Worm (Caenorhabditis elegans) whole organism, young adult: Measurements from ENCODE around the gene srg-60.
A peak's percentile ranks its signal among the peaks of the same experiment; 100 is the strongest.

Source experiments
- C06A6.2 ChIP-seq: fragments of 200-800 bp; sonication (Bioruptor generic); conservative IDR thresholded peaks from 2 replicates; pipeline ENCODE4 v1.3.6; 2022; ENCODE audit warnings: missing genetic modification characterization, missing compliant biosample characterization
- C17E4.6 ChIP-seq: fragments of 200-800 bp; sonication (Bioruptor generic); IDR thresholded peaks from 2 replicates; pipeline ENCODE4 v1.3.6; 2022; ENCODE audit warnings: missing genetic modification reagents, missing genetic modification characterization, missing compliant biosample characterization
- F33H1.4 ChIP-seq: fragments of 200-800 bp; sonication (Bioruptor generic); IDR thresholded peaks from 2 replicates; pipeline ENCODE4 v1.3.6; 2022; ENCODE audit warnings: missing genetic modification reagents, missing genetic modification characterization, missing compliant biosample characterization
- F39B2.1 ChIP-seq: fragments of 200-800 bp; sonication (Bioruptor generic); IDR thresholded peaks from 2 replicates; pipeline ENCODE4 v1.3.6; 2022; ENCODE audit warnings: missing genetic modification reagents, missing genetic modification characterization, missing compliant biosample characterization
- F55B11.4 ChIP-seq: sonication (generic microtip); optimal IDR thresholded peaks from 2 replicates; lab custom pipeline; 2016; ENCODE audit warnings: missing compliant biosample characterization, missing genetic modification characterization, borderline replicate concordance; ENCODE audit not compliant: insufficient read depth
- K11D2.4 ChIP-seq: fragments of 200-800 bp; sonication (Bioruptor generic); IDR thresholded peaks from 2 replicates; pipeline ENCODE4 v1.3.6; 2022; ENCODE audit warnings: missing genetic modification reagents, missing genetic modification characterization, missing compliant biosample characterization
- K12H6.12 ChIP-seq: fragments of 200-800 bp; sonication (Bioruptor generic); optimal IDR thresholded peaks from 2 replicates; lab custom pipeline; 2018; ENCODE audit warnings: mild to moderate bottlenecking, missing genetic modification characterization, missing compliant biosample characterization
- Y53G8AR.9 ChIP-seq: fragments of 200-800 bp; sonication (Bioruptor generic); conservative IDR thresholded peaks from 2 replicates; pipeline ENCODE4 v1.3.6; 2022; ENCODE audit warnings: missing genetic modification reagents, missing genetic modification characterization, missing compliant biosample characterization
- Y56A3A.18 ChIP-seq: fragments of 200-800 bp; sonication (Bioruptor generic); IDR thresholded peaks from 2 replicates; pipeline ENCODE4 v1.3.6; 2022; ENCODE audit warnings: missing genetic modification reagents, missing genetic modification characterization, missing compliant biosample characterization
- Y95B8A.8 ChIP-seq: fragments of 200-800 bp; sonication (Bioruptor generic); IDR thresholded peaks from 2 replicates; pipeline ENCODE4 v1.3.6; 2022; ENCODE audit warnings: missing genetic modification reagents, missing genetic modification characterization, missing compliant biosample characterization
- attf-3 ChIP-seq: fragments of 200-800 bp; sonication (Bioruptor generic); conservative IDR thresholded peaks from 2 replicates; pipeline ENCODE4 v1.3.6; 2022; ENCODE audit warnings: missing genetic modification reagents, missing genetic modification characterization, missing compliant biosample characterization
- attf-5 ChIP-seq: fragments of 200-800 bp; sonication (Bioruptor generic); optimal IDR thresholded peaks from 2 replicates; lab custom pipeline; 2018; ENCODE audit warnings: mild to moderate bottlenecking, missing genetic modification characterization, missing compliant biosample characterization
- bed-1 ChIP-seq: fragments of 200-800 bp; sonication (Bioruptor generic); IDR thresholded peaks from 2 replicates; pipeline ENCODE4 v1.3.6; 2022; ENCODE audit warnings: missing genetic modification reagents, missing genetic modification characterization, missing compliant biosample characterization
- ceh-27 ChIP-seq: fragments of 200-800 bp; sonication (Bioruptor generic); optimal IDR thresholded peaks from 2 replicates; lab custom pipeline; 2018; ENCODE audit warnings: mild to moderate bottlenecking, missing genetic modification characterization, moderate library complexity, missing compliant biosample characterization
- ceh-40 ChIP-seq: fragments of 200-800 bp; sonication (Bioruptor generic); IDR thresholded peaks from 2 replicates; pipeline ENCODE4 v1.3.6; 2022; ENCODE audit warnings: missing genetic modification characterization, missing compliant biosample characterization
- dox-1 ChIP-seq: fragments of 200-800 bp; sonication (Bioruptor generic); IDR thresholded peaks from 2 replicates; pipeline ENCODE4 v1.3.6; 2022; ENCODE audit warnings: missing genetic modification reagents, missing genetic modification characterization, missing compliant biosample characterization
- dpl-1 ChIP-seq: fragments of 150-350 bp; optimal IDR thresholded peaks from 2 replicates; lab custom pipeline; 2014; ENCODE audit warnings: missing biosample characterization, missing genetic modification reagents, missing genetic modification characterization
- efl-1 ChIP-seq: fragments of 150-350 bp; optimal IDR thresholded peaks from 2 replicates; lab custom pipeline; 2014; ENCODE audit warnings: missing biosample characterization, missing genetic modification reagents, missing genetic modification characterization
- ekl-4 ChIP-seq: fragments of 200-800 bp; sonication (Bioruptor generic); IDR thresholded peaks from 2 replicates; pipeline ENCODE4 v1.3.6; 2022; ENCODE audit warnings: missing genetic modification reagents, missing genetic modification characterization, missing compliant biosample characterization
- fkh-3 ChIP-seq: sonication (generic microtip); optimal IDR thresholded peaks from 2 replicates; lab custom pipeline; 2016; ENCODE audit warnings: mild to moderate bottlenecking, missing genetic modification characterization, missing compliant biosample characterization
- hmg-1.2 ChIP-seq: fragments of 200-800 bp; sonication (Bioruptor generic); IDR thresholded peaks from 2 replicates; pipeline ENCODE4 v1.3.6; 2022; ENCODE audit warnings: missing genetic modification reagents, missing genetic modification characterization, missing compliant biosample characterization
- hsf-1 ChIP-seq: fragments of 200-800 bp; sonication (Bioruptor generic); IDR thresholded peaks from 2 replicates; pipeline ENCODE4 v1.3.6; 2022; ENCODE audit warnings: missing genetic modification reagents, missing genetic modification characterization, missing compliant biosample characterization
- lin-35 ChIP-seq, 3 experiments: fragments of 150-350 bp in 2 of 3; sonication (generic microtip) in 1 of 3; optimal IDR thresholded peaks; 2 replicates each; lab custom pipeline; 2014 to 2018; ENCODE audit warnings: missing biosample characterization in 3 of 3, missing genetic modification characterization in 3 of 3, missing genetic modification reagents in 3 of 3
- lin-54 ChIP-seq: fragments of 200-800 bp; sonication (Bioruptor generic); optimal IDR thresholded peaks from 2 replicates; lab custom pipeline; 2018; ENCODE audit warnings: mild to moderate bottlenecking, missing genetic modification characterization, missing compliant biosample characterization
- lsl-1 ChIP-seq: fragments of 200-800 bp; sonication (Bioruptor generic); optimal IDR thresholded peaks from 2 replicates; lab custom pipeline; 2018; ENCODE audit warnings: mild to moderate bottlenecking, missing genetic modification characterization, moderate library complexity, missing compliant biosample characterization
- madf-3 ChIP-seq: fragments of 200-800 bp; sonication (Bioruptor generic); IDR thresholded peaks from 2 replicates; pipeline ENCODE4 v1.3.6; 2022; ENCODE audit warnings: missing genetic modification reagents, missing genetic modification characterization, missing compliant biosample characterization
- madf-6 ChIP-seq: fragments of 200-800 bp; sonication (Bioruptor generic); IDR thresholded peaks from 2 replicates; pipeline ENCODE4 v1.3.6; 2022; ENCODE audit warnings: missing genetic modification reagents, missing genetic modification characterization, missing compliant biosample characterization
- madf-8 ChIP-seq: fragments of 200-800 bp; sonication (Bioruptor generic); conservative IDR thresholded peaks from 2 replicates; pipeline ENCODE4 v1.3.6; 2022; ENCODE audit warnings: missing genetic modification reagents, missing genetic modification characterization, missing compliant biosample characterization
- mcd-1 ChIP-seq: fragments of 200-800 bp; sonication (Bioruptor generic); IDR thresholded peaks from 2 replicates; pipeline ENCODE4 v1.3.6; 2022; ENCODE audit warnings: missing genetic modification reagents, missing genetic modification characterization, missing compliant biosample characterization
- mel-28 ChIP-seq: sonication (generic microtip); optimal IDR thresholded peaks from 2 replicates; lab custom pipeline; 2016; ENCODE audit warnings: borderline replicate concordance, mild to moderate bottlenecking, missing genetic modification characterization, missing compliant biosample characterization
- nhr-80 ChIP-seq: sonication (generic microtip); optimal IDR thresholded peaks from 2 replicates; lab custom pipeline; 2016; ENCODE audit warnings: missing genetic modification characterization, missing compliant biosample characterization
- pha-4 ChIP-seq: fragments of 150-350 bp; sonication (generic microtip); optimal IDR thresholded peaks from 2 replicates; lab custom pipeline; 2014; ENCODE audit warnings: missing biosample characterization, missing genetic modification reagents, missing genetic modification characterization
- snpc-4 ChIP-seq, 5 experiments: fragments of 150-350 bp in 1 of 5; sonication (generic microtip) in 4 of 5; optimal IDR thresholded peaks; 2 replicates each; lab custom pipeline; 2014 to 2018; ENCODE audit warnings: missing genetic modification characterization in 5 of 5, missing biosample characterization in 3 of 5, antibody characterized with exemption in 2 of 5, mild to moderate bottlenecking in 2 of 5, missing compliant biosample characterization in 2 of 5, missing genotype in 2 of 5, moderate library complexity in 2 of 5, missing genetic modification reagents in 1 of 5
- tbp1 ChIP-seq: fragments of 200-800 bp; sonication (Bioruptor generic); optimal IDR thresholded peaks from 2 replicates; lab custom pipeline; 2018; ENCODE audit warnings: mild to moderate bottlenecking, missing genetic modification characterization, missing compliant biosample characterization
- unc-62 ChIP-seq: fragments of 150-350 bp; optimal IDR thresholded peaks from 2 replicates; lab custom pipeline; 2014; ENCODE audit warnings: missing biosample characterization, missing genetic modification reagents, missing genetic modification characterization
- xnd-1 ChIP-seq: sonication (generic microtip); optimal IDR thresholded peaks from 2 replicates; lab custom pipeline; 2016; ENCODE audit warnings: missing genotype, missing genetic modification reagents, missing genetic modification characterization, missing compliant biosample characterization
- zfh-2 ChIP-seq: fragments of 200-800 bp; sonication (Bioruptor generic); conservative IDR thresholded peaks from 2 replicates; pipeline ENCODE4 v1.3.6; 2022; ENCODE audit warnings: missing genetic modification reagents, missing genetic modification characterization, missing compliant biosample characterization
- ztf-18 ChIP-seq: sonication (generic microtip); optimal IDR thresholded peaks from 2 replicates; lab custom pipeline; 2016; ENCODE audit warnings: missing genotype, mild to moderate bottlenecking, missing genetic modification characterization, missing compliant biosample characterization
- ztf-25 ChIP-seq: fragments of 200-800 bp; sonication (Bioruptor generic); IDR thresholded peaks from 2 replicates; pipeline ENCODE4 v1.3.6; 2022; ENCODE audit warnings: missing genetic modification reagents, missing genetic modification characterization, missing compliant biosample characterization
- ztf-26 ChIP-seq: sonication (generic microtip); optimal IDR thresholded peaks from 2 replicates; lab custom pipeline; 2017; ENCODE audit warnings: missing genetic modification characterization, missing compliant biosample characterization

srg-60 gene

DNA sequence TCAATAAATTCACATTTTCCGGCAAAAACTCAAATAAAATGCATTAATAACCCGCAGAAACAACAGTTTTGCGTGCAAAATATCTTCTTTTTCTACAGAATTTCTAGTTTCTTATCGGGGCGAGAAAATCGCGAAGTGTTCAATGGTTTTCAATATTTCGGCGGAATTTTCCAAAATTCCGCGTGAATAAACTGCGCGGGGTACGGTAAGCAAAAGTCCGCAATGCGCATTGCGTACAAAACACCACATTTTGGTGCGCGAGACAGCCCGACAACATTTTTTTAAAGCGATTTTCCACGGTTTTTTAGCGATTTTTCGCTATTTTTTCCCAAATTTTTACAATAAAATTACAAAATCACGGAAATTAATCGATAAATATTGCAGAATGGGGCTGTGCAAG, 28.1 kb downstream of the srg-60 start, which contains the start of gene Y45G12B.2 (continued):
- TF ChIP-seq attf-3 = 0 out of 2 replicates have a peak, but pooled peaks have one; percentile 27
- peak; percentile 81 for TF ChIP-seq dox-1 (GFP tag; lab: Robert Waterston, UW)
- TF ChIP-seq lsl-1 = peak; percentile 93
- no peak for TF ChIP-seq snpc-4 (GFP tag; optimal IDR thresholded peaks at IDR 0.05; lab: Kevin White, UChicago)
- peak in 2 of 4 experiments; percentile 58 to 69 for TF ChIP-seq snpc-4 (tag; optimal IDR thresholded peaks at IDR 0.05; lab: Kevin White, UChicago)
- TF ChIP-seq efl-1 (GFP tag; lab: Kevin White, UChicago) = peak; percentile 53
- peak; percentile 30 for TF ChIP-seq attf-5 (GFP tag; lab: Kevin White, UChicago)
- peak; percentile 59; the same call in 1 of the 2 replicates for TF ChIP-seq C17E4.6 (GFP tag; lab: Robert Waterston, UW)
- peak in 1 of 3 experiments; percentile 57 for TF ChIP-seq lin-35 (GFP tag; optimal IDR thresholded peaks at IDR 0.05; lab: Kevin White, UChicago)
- TF ChIP-seq ztf-18 (tag; lab: Kevin White, UChicago) = peak; percentile 5
- peak; percentile 41 for TF ChIP-seq tbp1 (GFP tag; lab: Kevin White, UChicago)
- TF ChIP-seq mcd-1 = peak; percentile 75
- peak; percentile 73 for TF ChIP-seq lin-54
- 0 out of 2 replicates have a peak, but pooled peaks have one; percentile 32 for TF ChIP-seq Y53G8AR.9 (GFP tag; lab: Robert Waterston, UW)
- TF ChIP-seq Y56A3A.18 (GFP tag; lab: Robert Waterston, UW) = no peak

DNA sequence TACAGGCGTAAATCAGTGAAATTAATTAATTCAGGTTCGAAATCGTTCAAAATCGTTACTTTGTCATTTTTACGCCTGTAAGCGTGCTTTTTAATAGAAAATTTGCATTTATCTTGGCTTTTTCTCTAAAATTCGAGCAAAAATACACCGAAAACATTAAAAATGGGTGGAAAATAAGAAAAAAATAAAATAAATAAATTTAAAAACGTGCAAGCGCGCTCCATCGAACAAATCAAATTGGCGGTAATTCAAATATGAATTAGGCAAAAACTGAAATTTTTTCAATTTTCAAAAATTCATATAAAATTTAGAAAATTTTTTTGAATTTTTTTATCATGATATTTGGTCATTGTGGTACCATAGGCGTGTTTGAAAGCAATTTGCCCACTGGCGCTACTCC, 30.8 kb downstream of the srg-60 start:
- peak; percentile 55; the same call in 1 of the 2 replicates for TF ChIP-seq mcd-1

DNA sequence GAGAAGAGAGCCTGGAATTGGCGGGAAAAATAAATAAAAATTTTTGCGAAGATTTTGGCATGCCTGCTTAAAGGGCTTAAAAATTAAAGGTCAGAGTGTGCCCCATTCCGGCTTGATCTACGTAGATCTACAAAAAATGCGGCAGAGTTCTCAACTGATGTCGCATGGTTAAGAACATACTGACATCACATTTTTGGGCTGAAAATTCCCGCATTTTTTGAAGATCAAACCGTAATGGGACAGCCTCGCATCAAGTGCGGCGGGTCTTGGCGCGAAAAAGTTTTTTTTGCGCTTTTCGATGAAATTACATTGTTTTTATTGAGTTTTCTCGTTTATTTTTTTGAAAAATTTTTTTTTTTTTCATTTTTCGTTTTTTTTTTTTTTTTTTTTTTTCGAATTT, 31.5 kb downstream of the srg-60 start:
- TF ChIP-seq madf-6 (GFP tag; lab: Robert Waterston, UW) (peak; percentile 67), K11D2.4 (GFP tag; lab: Robert Waterston, UW) (no peak), ztf-26 (tag; lab: Kevin White, UChicago) (no peak), bed-1 (GFP tag; lab: Robert Waterston, UW) (no peak), attf-3 (no peak), efl-1 (GFP tag; lab: Kevin White, UChicago) (peak; percentile 58), ceh-27 (GFP tag; lab: Kevin White, UChicago) (no peak), F33H1.4 (GFP tag; lab: Robert Waterston, UW) (0 out of 2 replicates have a peak, but pooled peaks have one; percentile 26), lsl-1 (no peak), fkh-3 (tag; lab: Kevin White, UChicago) (no peak), dpl-1 (GFP tag; lab: Kevin White, UChicago) (no peak), xnd-1 (tag; lab: Kevin White, UChicago) (peak; percentile 42), ekl-4 (GFP tag; lab: Robert Waterston, UW) (no peak), madf-8 (GFP tag; lab: Robert Waterston, UW) (peak; percentile 45), F55B11.4 (tag; lab: Kevin White, UChicago) (no peak)

DNA sequence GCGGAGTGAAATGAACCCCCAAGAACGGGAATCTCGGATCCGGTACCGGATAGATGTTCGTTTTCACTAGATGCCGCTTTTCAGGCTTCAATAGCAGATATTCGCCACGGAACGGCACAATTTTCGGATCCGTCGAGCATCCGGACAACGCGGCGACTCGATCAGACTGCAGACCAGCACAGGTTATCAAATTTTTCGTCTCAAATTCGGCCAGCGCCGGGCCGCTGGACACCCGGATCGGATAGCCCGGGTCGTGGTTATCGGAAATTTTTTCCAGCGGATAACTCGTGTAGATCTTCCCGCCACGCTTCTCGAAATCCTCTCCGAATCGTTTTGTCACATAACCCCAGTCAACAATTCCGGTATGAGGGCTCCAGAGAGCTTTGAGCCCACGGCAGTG, 32.0 kb downstream of the srg-60 start:
- TF ChIP-seq K11D2.4 (GFP tag; lab: Robert Waterston, UW) (no peak), zfh-2 (GFP tag; lab: Robert Waterston, UW) (peak; percentile 63)

DNA sequence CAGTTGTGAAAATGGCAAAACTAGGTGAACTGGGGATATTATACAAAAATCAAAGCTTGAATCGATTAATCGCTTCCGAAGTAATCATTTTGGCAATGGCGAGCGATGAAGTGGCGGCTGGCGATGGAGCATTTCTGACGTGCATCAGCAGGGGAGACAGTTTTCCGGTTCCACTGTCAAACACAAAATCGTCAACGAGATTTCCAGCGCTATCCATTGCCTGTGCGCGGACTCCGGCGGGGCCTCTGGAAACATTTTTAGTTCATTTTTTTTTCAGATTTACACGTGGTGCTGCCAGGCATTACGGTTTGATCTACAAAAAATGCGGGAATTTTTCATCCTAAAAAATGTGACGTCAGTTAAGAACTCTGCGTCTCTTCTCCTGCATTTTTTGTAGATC, 33.9 kb downstream of the srg-60 start:
- TF ChIP-seq F39B2.1 (GFP tag; lab: Robert Waterston, UW) = no peak
- TF ChIP-seq dpl-1 (GFP tag; lab: Kevin White, UChicago) = no peak
- no peak for TF ChIP-seq madf-3 (GFP tag; lab: Robert Waterston, UW)
- peak; percentile 63; the same call in 1 of the 2 replicates for TF ChIP-seq Y53G8AR.9 (GFP tag; lab: Robert Waterston, UW)
- TF ChIP-seq ztf-25 (GFP tag; lab: Robert Waterston, UW) = 0 out of 2 replicates have a peak, but pooled peaks have one; percentile 60
- TF ChIP-seq unc-62 = no peak
- 0 out of 2 replicates have a peak, but pooled peaks have one; percentile 14 for TF ChIP-seq C06A6.2 (GFP tag; lab: Robert Waterston, UW)
- no peak for TF ChIP-seq lin-54
- no peak for TF ChIP-seq bed-1 (GFP tag; lab: Robert Waterston, UW)
- 0 out of 2 replicates have a peak, but pooled peaks have one; percentile 5 for TF ChIP-seq Y95B8A.8 (GFP tag; lab: Robert Waterston, UW)
- TF ChIP-seq K11D2.4 (GFP tag; lab: Robert Waterston, UW) = no peak
- no peak for TF ChIP-seq K12H6.12 (tag; lab: Kevin White, UChicago)
- TF ChIP-seq nhr-80 = no peak
- no peak for TF ChIP-seq hmg-1.2 (GFP tag; lab: Robert Waterston, UW)
- TF ChIP-seq ceh-40 (GFP tag; lab: Robert Waterston, UW) = no peak
- no peak for TF ChIP-seq pha-4
- TF ChIP-seq hsf-1 = no peak
- no peak for TF ChIP-seq mel-28 (tag; lab: Kevin White, UChicago)
